Worm (Caenorhabditis elegans): ENCODE measurements around the gene C17B7.10.

DNA sequence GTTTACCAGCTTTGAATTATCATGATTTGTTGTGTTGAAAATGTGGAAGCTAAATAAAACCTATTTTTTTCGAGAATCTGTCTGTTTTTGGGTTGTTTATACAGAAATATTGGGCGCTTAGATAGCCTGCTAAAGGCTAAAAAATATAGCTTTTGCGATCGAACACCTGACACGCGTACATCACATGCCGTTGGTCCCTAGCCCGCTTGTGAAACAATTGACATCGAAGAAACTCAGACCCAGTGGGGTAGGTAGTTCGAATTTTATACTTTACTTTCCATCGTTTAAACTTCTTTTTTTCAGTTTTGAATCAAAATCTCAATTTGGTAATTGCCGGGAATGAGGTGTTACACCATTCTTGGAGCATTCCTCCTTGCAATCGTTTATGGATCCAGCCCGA, 2.8 kb downstream of the C17B7.10 start, which contains the start of gene C17B7.4:
- TF ChIP-seq attf-5 (GFP tag; optimal IDR thresholded peaks at IDR 0.05) (no peak), T26A5.8 (tag; optimal IDR thresholded peaks at IDR 0.05) (no peak), efl-1 (GFP tag; optimal IDR thresholded peaks at IDR 0.05) (no peak), hmg-1.2 (GFP tag; IDR thresholded peaks at IDR 0.05) (no peak), rcor-1 (GFP tag; IDR thresholded peaks at IDR 0.05) (no peak), Y53G8AR.9 (GFP tag; conservative IDR thresholded peaks at IDR 0.05) (no peak), nfya-1 (tag; optimal IDR thresholded peaks at IDR 0.05; ENCODE audit: borderline replicate concordance, insufficient read depth) (no peak), lsl-1 (GFP tag; optimal IDR thresholded peaks at IDR 0.05) (no peak), rpc-1 (optimal IDR thresholded peaks at IDR 0.05) (no peak), rpc-1 (tag; optimal IDR thresholded peaks at IDR 0.05) (no peak), unc-62 (GFP tag; optimal IDR thresholded peaks at IDR 0.05) (no peak)

All from whole organism, young adult.